Worm (Caenorhabditis elegans) whole organism, L1 larva: ENCODE data around the gene end-1.

ENCODE experiments used
- C04F5.9 ChIP-seq: sonication (generic microtip); optimal IDR thresholded peaks from 2 replicates; lab custom pipeline; 2016; ENCODE audit warnings: missing genetic modification characterization, missing compliant biosample characterization
- C16A3.4 ChIP-seq: fragments of 150-350 bp; optimal IDR thresholded peaks from 2 replicates; lab custom pipeline; 2014; ENCODE audit warnings: missing biosample characterization, missing genetic modification characterization
- C34B4.2 ChIP-seq: sonication (generic microtip); optimal IDR thresholded peaks from 2 replicates; lab custom pipeline; 2017; ENCODE audit warnings: mild to moderate bottlenecking, missing genetic modification characterization, missing compliant biosample characterization
- aha-1 ChIP-seq: fragments of 150-350 bp; optimal IDR thresholded peaks from 2 replicates; lab custom pipeline; 2014; ENCODE audit warnings: missing biosample characterization, missing genetic modification characterization
- aly-2 ChIP-seq: fragments of 150-350 bp; optimal IDR thresholded peaks from 2 replicates; lab custom pipeline; 2014; ENCODE audit warnings: missing biosample characterization, missing genetic modification characterization
- blmp-1 ChIP-seq: fragments of 150-350 bp; optimal IDR thresholded peaks from 2 replicates; lab custom pipeline; 2014; ENCODE audit warnings: missing biosample characterization, missing genetic modification characterization
- ceh-8 ChIP-seq: fragments of 200-800 bp; sonication (Bioruptor generic); optimal IDR thresholded peaks from 2 replicates; lab custom pipeline; 2018; ENCODE audit warnings: mild to moderate bottlenecking, missing genetic modification characterization, moderate library complexity, missing compliant biosample characterization
- ceh-82 ChIP-seq, 3 experiments: fragments of 150-350 bp in 1 of 3; sonication (generic microtip) in 2 of 3; optimal IDR thresholded peaks; 2 replicates each; lab custom pipeline; 2014 to 2017; ENCODE audit warnings: missing biosample characterization in 3 of 3, missing genetic modification characterization in 3 of 3
- ceh-88 ChIP-seq: fragments of 200-800 bp; sonication (Bioruptor generic); IDR thresholded peaks from 2 replicates; pipeline ENCODE4 v1.3.6; 2022; ENCODE audit warnings: missing genetic modification characterization, missing compliant biosample characterization
- ces-1 ChIP-seq: fragments of 150-350 bp; optimal IDR thresholded peaks from 2 replicates; lab custom pipeline; 2014; ENCODE audit warnings: missing biosample characterization, missing genetic modification reagents, missing genetic modification characterization
- dpl-1 ChIP-seq, 3 experiments: fragments of 150-350 bp in 2 of 3; sonication (generic microtip) in 1 of 3; optimal IDR thresholded peaks; 2 replicates each; lab custom pipeline; 2014 to 2017; ENCODE audit warnings: missing biosample characterization in 3 of 3, missing genetic modification characterization in 3 of 3, missing genetic modification reagents in 3 of 3
- dsc-1 ChIP-seq: sonication (generic microtip); optimal IDR thresholded peaks from 2 replicates; lab custom pipeline; 2016; ENCODE audit warnings: mild to moderate bottlenecking, missing genetic modification characterization, missing compliant biosample characterization
- efl-1 ChIP-seq, 4 experiments: fragments of 150-350 bp; optimal IDR thresholded peaks in 3 of 4; peaks in 1 of 4; 1 replicate in 1 of 4; 2 replicates in 3 of 4; lab custom pipeline; 2014; ENCODE audit warnings: missing biosample characterization in 2 of 4, missing genetic modification characterization in 2 of 4, missing genetic modification reagents in 2 of 4
- efl-3 ChIP-seq: fragments of 200-800 bp; sonication (Bioruptor generic); optimal IDR thresholded peaks from 2 replicates; lab custom pipeline; 2018; ENCODE audit warnings: mild to moderate bottlenecking, missing genetic modification characterization, missing compliant biosample characterization
- egl-27 ChIP-seq, 2 experiments: fragments of 150-350 bp in 1 of 2; sonication (generic microtip); optimal IDR thresholded peaks; 3 replicates each; lab custom pipeline; 2017 to 2018; ENCODE audit warnings: missing biosample characterization in 2 of 2, missing genetic modification characterization in 2 of 2, missing genetic modification reagents in 2 of 2
- elt-3 ChIP-seq, 6 experiments: fragments of 150-350 bp in 1 of 6; sonication (generic microtip); optimal IDR thresholded peaks; 2 replicates each; lab custom pipeline; 2017 to 2018; ENCODE audit warnings: missing biosample characterization in 6 of 6, missing genetic modification characterization in 6 of 6, inconsistent platforms in 1 of 6
- fkh-10 ChIP-seq: sonication (generic microtip); optimal IDR thresholded peaks from 2 replicates; lab custom pipeline; 2017; ENCODE audit warnings: missing biosample characterization, missing genetic modification reagents, missing genetic modification characterization
- fkh-8 ChIP-seq: sonication (generic microtip); optimal IDR thresholded peaks from 2 replicates; lab custom pipeline; 2016; ENCODE audit warnings: mild to moderate bottlenecking, missing genetic modification characterization, missing compliant biosample characterization
- fos-1 ChIP-seq: fragments of 150-350 bp; optimal IDR thresholded peaks from 2 replicates; lab custom pipeline; 2014; ENCODE audit warnings: missing biosample characterization, missing genetic modification characterization
- grh-1 ChIP-seq: fragments of 200-800 bp; sonication (Bioruptor generic); IDR thresholded peaks from 2 replicates; pipeline ENCODE4 v1.3.6; 2022; ENCODE audit warnings: missing genetic modification reagents, missing genetic modification characterization, missing compliant biosample characterization
- hlh-17 ChIP-seq: fragments of 200-800 bp; sonication (Bioruptor generic); optimal IDR thresholded peaks from 2 replicates; lab custom pipeline; 2018; ENCODE audit warnings: missing genetic modification characterization, mild to moderate bottlenecking, missing compliant biosample characterization, moderate library complexity, borderline replicate concordance
- irx-1 ChIP-seq: sonication (generic microtip); optimal IDR thresholded peaks from 2 replicates; lab custom pipeline; 2016; ENCODE audit warnings: missing genetic modification characterization, missing compliant biosample characterization
- jun-1 ChIP-seq: fragments of 150-350 bp; optimal IDR thresholded peaks from 2 replicates; lab custom pipeline; 2014; ENCODE audit warnings: missing biosample characterization, missing genetic modification reagents, missing genetic modification characterization
- lin-35 ChIP-seq, 2 experiments: fragments of 150-350 bp; optimal IDR thresholded peaks; 2 replicates each; lab custom pipeline; 2014; ENCODE audit warnings: missing biosample characterization in 2 of 2, missing genetic modification characterization in 2 of 2, missing genetic modification reagents in 2 of 2
- lir-3 ChIP-seq: sonication (generic microtip); optimal IDR thresholded peaks from 2 replicates; lab custom pipeline; 2016; ENCODE audit warnings: mild to moderate bottlenecking, missing genetic modification characterization, moderate library complexity, missing compliant biosample characterization; ENCODE audit not compliant: poor library complexity
- lsy-2 ChIP-seq, 2 experiments: fragments of 150-350 bp; optimal IDR thresholded peaks; 2 replicates each; lab custom pipeline; 2014; ENCODE audit warnings: missing biosample characterization in 2 of 2, missing genetic modification characterization in 2 of 2
- mdl-1 ChIP-seq, 2 experiments: fragments of 150-350 bp; optimal IDR thresholded peaks; 2 replicates each; lab custom pipeline; 2014 to 2017; ENCODE audit warnings: missing biosample characterization in 2 of 2, missing genetic modification characterization in 2 of 2, inconsistent platforms in 1 of 2
- nhr-19 ChIP-seq: fragments of 200-800 bp; sonication (Bioruptor generic); conservative IDR thresholded peaks from 2 replicates; pipeline ENCODE4 v1.3.6; 2022; ENCODE audit warnings: missing genetic modification characterization, missing compliant biosample characterization
- nhr-20 ChIP-seq: sonication (generic microtip); optimal IDR thresholded peaks from 2 replicates; lab custom pipeline; 2016; ENCODE audit warnings: mild to moderate bottlenecking, missing genetic modification characterization, missing compliant biosample characterization
- nhr-237 ChIP-seq: fragments of 150-350 bp; optimal IDR thresholded peaks from 2 replicates; lab custom pipeline; 2014; ENCODE audit warnings: missing biosample characterization, missing genetic modification characterization
- nhr-28 ChIP-seq: fragments of 150-350 bp; optimal IDR thresholded peaks from 2 replicates; lab custom pipeline; 2014; ENCODE audit warnings: missing biosample characterization, missing genetic modification characterization
- nhr-47 ChIP-seq: sonication (generic microtip); optimal IDR thresholded peaks from 2 replicates; lab custom pipeline; 2016; ENCODE audit warnings: mild to moderate bottlenecking, missing genetic modification characterization, moderate library complexity, missing compliant biosample characterization
- nhr-76 ChIP-seq: sonication (generic microtip); optimal IDR thresholded peaks from 2 replicates; lab custom pipeline; 2017; ENCODE audit warnings: missing biosample characterization, missing genetic modification characterization
- nhr-77 ChIP-seq: fragments of 150-350 bp; optimal IDR thresholded peaks from 2 replicates; lab custom pipeline; 2014; ENCODE audit warnings: missing biosample characterization, missing genetic modification characterization
- nhr-84 ChIP-seq: sonication (generic microtip); optimal IDR thresholded peaks from 2 replicates; lab custom pipeline; 2017; ENCODE audit warnings: missing biosample characterization, missing genetic modification characterization
- nhr-85 ChIP-seq: sonication (generic microtip); peaks from one replicate; lab custom pipeline; 2016; ENCODE audit warnings: missing genetic modification characterization, inconsistent platforms, missing compliant biosample characterization
- nhr-90 ChIP-seq: sonication (generic microtip); optimal IDR thresholded peaks from 2 replicates; lab custom pipeline; 2016; ENCODE audit warnings: mild to moderate bottlenecking, missing genetic modification characterization, missing compliant biosample characterization; ENCODE audit not compliant: poor library complexity
- pax-3 ChIP-seq: fragments of 200-800 bp; sonication (Bioruptor generic); optimal IDR thresholded peaks from 2 replicates; lab custom pipeline; 2018; ENCODE audit warnings: mild to moderate bottlenecking, missing genetic modification characterization, moderate library complexity, missing compliant biosample characterization
- rnt-1 ChIP-seq: sonication (generic microtip); optimal IDR thresholded peaks from 2 replicates; lab custom pipeline; 2016; ENCODE audit warnings: mild to moderate bottlenecking, missing genetic modification characterization, moderate library complexity, missing compliant biosample characterization
- snpc-4 ChIP-seq: fragments of 150-350 bp; optimal IDR thresholded peaks from 2 replicates; lab custom pipeline; 2014; ENCODE audit warnings: missing biosample characterization, missing genetic modification characterization
- snu-23 ChIP-seq: sonication (generic microtip); optimal IDR thresholded peaks from 2 replicates; lab custom pipeline; 2016; ENCODE audit warnings: missing genetic modification characterization, missing compliant biosample characterization
- sox-4 ChIP-seq: sonication (generic microtip); optimal IDR thresholded peaks from 2 replicates; lab custom pipeline; 2016; ENCODE audit warnings: missing genetic modification characterization, missing compliant biosample characterization
- sup-37 ChIP-seq: fragments of 200-800 bp; sonication (Bioruptor generic); optimal IDR thresholded peaks from 2 replicates; lab custom pipeline; 2018; ENCODE audit warnings: mild to moderate bottlenecking, missing genetic modification characterization, missing compliant biosample characterization
- unc-86 ChIP-seq: sonication (generic microtip); optimal IDR thresholded peaks from 2 replicates; lab custom pipeline; 2016; ENCODE audit warnings: missing genetic modification characterization, missing compliant biosample characterization
- zip-4 ChIP-seq: fragments of 200-800 bp; sonication (Bioruptor generic); optimal IDR thresholded peaks from 2 replicates; lab custom pipeline; 2018; ENCODE audit warnings: mild to moderate bottlenecking, missing genetic modification characterization, moderate library complexity, missing compliant biosample characterization
- ztf-11 ChIP-seq, 2 experiments: sonication (generic microtip); optimal IDR thresholded peaks; 2 replicates each; lab custom pipeline; 2016 to 2017; ENCODE audit warnings: missing genetic modification characterization in 2 of 2, missing biosample characterization in 1 of 2, missing compliant biosample characterization in 1 of 2

end-1 gene

DNA sequence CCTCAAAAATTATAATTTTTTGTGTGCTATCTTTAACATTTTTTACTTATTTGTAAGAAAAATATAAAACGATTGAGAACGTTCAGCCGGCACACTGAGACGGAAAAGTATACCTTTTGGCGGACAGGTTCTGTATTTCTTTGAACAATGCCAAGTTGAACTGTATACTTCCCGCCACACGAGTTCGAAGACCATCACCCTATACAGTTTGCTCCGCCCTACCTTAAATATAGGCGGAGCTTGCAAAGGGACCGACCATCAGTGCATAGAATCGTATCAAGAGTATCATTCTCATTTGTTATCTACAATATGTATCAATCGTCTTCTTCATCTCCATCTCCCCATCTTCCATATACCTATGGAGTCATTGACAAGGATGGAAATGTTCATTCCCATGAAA lies at the start of gene end-1:
end-1 (plus strand) TSS at position 301 of the 400 bp plus-strand sequence.
- TF ChIP-seq snpc-4 (tag; lab: Kevin White, UChicago) (no peak), dsc-1 (tag; lab: Kevin White, UChicago) (no peak), ces-1 (GFP tag; lab: Kevin White, UChicago) (no peak), nhr-90 (tag; lab: Kevin White, UChicago) (no peak), ztf-11 (tag; optimal IDR thresholded peaks at IDR 0.05; lab: Kevin White, UChicago) (no peak), hlh-17 (GFP tag; lab: Kevin White, UChicago) (no peak)

DNA sequence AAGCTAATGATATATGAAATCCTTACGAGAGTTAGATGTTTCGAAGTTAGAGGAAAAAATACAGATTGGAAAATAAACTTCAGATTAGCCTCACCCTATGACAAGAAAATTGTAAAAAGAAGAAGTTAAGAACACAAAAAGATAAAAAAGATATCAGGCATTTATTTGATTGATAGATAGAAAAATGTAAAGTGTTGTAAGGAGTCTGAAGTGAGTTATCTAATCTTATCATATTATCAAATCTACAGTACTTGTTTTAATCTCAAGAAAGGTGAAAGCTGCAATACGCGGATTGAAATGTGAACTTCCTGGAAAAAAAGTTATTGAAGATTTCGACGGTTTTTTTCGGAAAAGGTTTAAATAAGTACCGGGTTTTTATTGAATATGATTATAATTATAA lies 49.5 kb upstream of the end-1 start:
- TF ChIP-seq elt-3 (tag; optimal IDR thresholded peaks at IDR 0.05; lab: Kevin White, UChicago): peak in 5 of 6 experiments; percentile 25 to 93 (median 82)
- no peak for TF ChIP-seq efl-1 (optimal IDR thresholded peaks at IDR 0.05; lab: Kevin White, UChicago)
- no peak for TF ChIP-seq efl-1 (GFP tag; optimal IDR thresholded peaks at IDR 0.05 in 1 of 2; lab: Kevin White, UChicago)
- peak in 1 of 2 experiments; percentile 2 for TF ChIP-seq lsy-2 (tag; optimal IDR thresholded peaks at IDR 0.05; lab: Kevin White, UChicago)
- peak; percentile 41 for TF ChIP-seq blmp-1 (tag; lab: Kevin White, UChicago)
- TF ChIP-seq, all 84 proteins: peak for 3

DNA sequence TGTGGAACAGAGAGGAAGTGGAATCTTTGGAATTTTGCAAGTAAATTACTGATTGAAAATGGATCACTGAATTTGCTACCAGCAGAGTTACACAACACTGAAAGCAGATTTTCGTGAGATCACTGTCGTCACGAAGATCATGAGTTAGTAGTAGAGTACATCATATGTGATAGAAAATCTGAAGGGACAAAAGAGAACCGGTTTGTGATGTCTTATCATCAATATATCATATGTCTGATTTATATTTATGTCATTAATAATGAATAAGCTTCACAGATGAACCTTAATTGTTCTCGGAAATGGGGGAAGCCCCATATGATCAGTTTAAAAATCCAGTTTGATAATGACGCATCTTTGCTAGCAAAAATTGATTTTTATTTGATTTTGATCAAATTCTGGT lies 48.9 kb upstream of the end-1 start:
- TF ChIP-seq ztf-11 (tag; optimal IDR thresholded peaks at IDR 0.05; lab: Kevin White, UChicago): no peak
- peak; percentile 77 for TF ChIP-seq nhr-85 (tag; lab: Kevin White, UChicago)
- no peak for TF ChIP-seq efl-1 (optimal IDR thresholded peaks at IDR 0.05; lab: Kevin White, UChicago)
- TF ChIP-seq efl-1 (GFP tag; optimal IDR thresholded peaks at IDR 0.05 in 1 of 2; lab: Kevin White, UChicago): no peak
- TF ChIP-seq nhr-28 (tag; lab: Kevin White, UChicago): no peak
- TF ChIP-seq irx-1: no peak
- TF ChIP-seq jun-1 (tag; lab: Kevin White, UChicago): no peak
- no peak for TF ChIP-seq aly-2 (tag; lab: Kevin White, UChicago)
- no peak for TF ChIP-seq C04F5.9 (tag; lab: Kevin White, UChicago)
- no peak for TF ChIP-seq fkh-10 (GFP tag; lab: Kevin White, UChicago)
- TF ChIP-seq fos-1: no peak
- no peak for TF ChIP-seq fkh-8 (tag; lab: Kevin White, UChicago)
- no peak for TF ChIP-seq nhr-19 (GFP tag; lab: Robert Waterston, UW)
- TF ChIP-seq rnt-1 (tag; lab: Kevin White, UChicago): no peak
- TF ChIP-seq snu-23 (GFP tag; lab: Kevin White, UChicago): no peak
- no peak for TF ChIP-seq unc-86 (tag; lab: Kevin White, UChicago)
- TF ChIP-seq efl-3: no peak
- TF ChIP-seq dsc-1 (tag; lab: Kevin White, UChicago): no peak
- TF ChIP-seq dpl-1 (GFP tag; optimal IDR thresholded peaks at IDR 0.05; lab: Kevin White, UChicago): no peak
- no peak for TF ChIP-seq ceh-8 (GFP tag; lab: Kevin White, UChicago)
- TF ChIP-seq sox-4 (tag; lab: Kevin White, UChicago): no peak
- TF ChIP-seq grh-1 (GFP tag; lab: Robert Waterston, UW): peak; percentile 63
- no peak for TF ChIP-seq sup-37
- peak; percentile 19 for TF ChIP-seq blmp-1 (tag; lab: Kevin White, UChicago)
- TF ChIP-seq snpc-4 (tag; lab: Kevin White, UChicago): no peak
- peak; percentile 2 for TF ChIP-seq nhr-20
- no peak for TF ChIP-seq nhr-76 (tag; lab: Kevin White, UChicago)
- no peak for TF ChIP-seq aha-1
- no peak for TF ChIP-seq lir-3 (tag; lab: Kevin White, UChicago)
- no peak for TF ChIP-seq nhr-77
- no peak for TF ChIP-seq ceh-82 (tag; optimal IDR thresholded peaks at IDR 0.05; lab: Kevin White, UChicago)
- TF ChIP-seq C34B4.2: no peak
- peak in 2 of 6 experiments; percentile 25 to 31 for TF ChIP-seq elt-3 (tag; optimal IDR thresholded peaks at IDR 0.05; lab: Kevin White, UChicago)
- no peak for TF ChIP-seq hlh-17 (GFP tag; lab: Kevin White, UChicago)
- no peak for TF ChIP-seq zip-4 (GFP tag; lab: Kevin White, UChicago)
- TF ChIP-seq nhr-84: no peak
- TF ChIP-seq lin-35 (GFP tag; optimal IDR thresholded peaks at IDR 0.05; lab: Kevin White, UChicago): peak in 1 of 2 experiments; percentile 11
- no peak for TF ChIP-seq nhr-90 (tag; lab: Kevin White, UChicago)
- no peak for TF ChIP-seq ceh-88
- TF ChIP-seq pax-3 (tag; lab: Kevin White, UChicago): no peak
- TF ChIP-seq nhr-237 (tag; lab: Kevin White, UChicago): no peak
- TF ChIP-seq mdl-1 (tag; optimal IDR thresholded peaks at IDR 0.05; lab: Kevin White, UChicago): no peak
- TF ChIP-seq C16A3.4: no peak
- TF ChIP-seq egl-27 (tag; optimal IDR thresholded peaks at IDR 0.05; lab: Kevin White, UChicago): no peak
- no peak for TF ChIP-seq nhr-47
